Comparison of ENCODE assay signal across 1 fruit fly cellular context in the genomic region with DNA sequence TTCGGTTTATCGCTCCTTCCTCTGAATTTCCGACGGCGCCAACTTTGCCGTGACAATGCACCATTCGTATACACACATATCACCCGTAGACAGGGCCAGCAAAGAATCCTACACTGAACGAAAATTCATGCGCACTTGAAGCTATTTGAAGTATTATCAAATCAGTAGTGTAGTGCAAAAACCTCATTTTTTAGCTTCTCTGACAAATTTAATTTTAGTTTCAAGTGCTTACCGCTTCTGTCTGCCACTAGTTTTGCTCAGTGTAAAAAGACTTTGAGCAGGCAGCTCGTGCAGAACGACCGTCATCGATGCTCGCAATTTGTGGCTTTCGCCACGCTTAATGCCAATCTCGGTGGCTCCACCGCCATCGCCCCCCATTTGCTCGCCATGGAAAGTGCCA.
TF ChIP-seq lines count a peak whose summit lies in the region.

No protein-coding gene starts in this region.

TF ChIP-seq in whole organism, embryonic, 481 proteins besides CTCF, POLR2A, EP300 and RAD21 (continued from another document):
- no peak for TF ChIP-seq kni (GFP tag; optimal IDR thresholded peaks at IDR 0.05; lab: Kevin White, UChicago)
- TF ChIP-seq maf-S (GFP tag; optimal IDR thresholded peaks at IDR 0.05; lab: Kevin White, UChicago), result no peak
- peak; percentile 55; the same call in 2 of the 3 replicates for TF ChIP-seq zfh1 (GFP tag; IDR thresholded peaks at IDR 0.05; lab: Robert Waterston, UW)
- TF ChIP-seq CG11695 (GFP tag; IDR thresholded peaks at IDR 0.05; lab: Robert Waterston, UW), result 0 out of 3 replicates have a peak, but pooled peaks have one; percentile 33
- no peak for TF ChIP-seq pfk (GFP tag; optimal IDR thresholded peaks at IDR 0.05; lab: Kevin White, UChicago)
- peak; percentile 60 for TF ChIP-seq esg (GFP tag; conservative IDR thresholded peaks at IDR 0.05; lab: Robert Waterston, UW)
- peak; percentile 73 for TF ChIP-seq Ada2b (GFP tag; IDR thresholded peaks at IDR 0.05; lab: Robert Waterston, UW)
- no peak for TF ChIP-seq CG4707 (GFP tag; optimal IDR thresholded peaks at IDR 0.05; lab: Kevin White, UChicago)
- no peak for TF ChIP-seq knrl (GFP tag; IDR thresholded peaks at IDR 0.05; lab: Robert Waterston, UW; ENCODE audit: partially characterized antibody)
- TF ChIP-seq ash1 (GFP tag; optimal IDR thresholded peaks at IDR 0.05; lab: Kevin White, UChicago), result no peak
- TF ChIP-seq ERR (GFP tag; optimal IDR thresholded peaks at IDR 0.05; lab: Kevin White, UChicago), result peak; percentile 22
- TF ChIP-seq CG1529 (GFP tag; optimal IDR thresholded peaks at IDR 0.05; lab: Kevin White, UChicago), result no peak
- TF ChIP-seq C15 (GFP tag; IDR thresholded peaks at IDR 0.05; lab: Robert Waterston, UW), result no peak
- TF ChIP-seq CG6854 (GFP tag; optimal IDR thresholded peaks at IDR 0.05; lab: Kevin White, UChicago), result no peak
- no peak for TF ChIP-seq Gsc (GFP tag; IDR thresholded peaks at IDR 0.05; lab: Robert Waterston, UW)
- TF ChIP-seq CG10654 (GFP tag; optimal IDR thresholded peaks at IDR 0.05; lab: Kevin White, UChicago), result peak; percentile 2
- no peak for TF ChIP-seq CG4854 (GFP tag; optimal IDR thresholded peaks at IDR 0.05; lab: Kevin White, UChicago)
- peak; percentile 88 for TF ChIP-seq Med (GFP tag; lab: Kevin White, UChicago)
- no peak for TF ChIP-seq Dek (tag; optimal IDR thresholded peaks at IDR 0.05; lab: Kevin White, UChicago)
- TF ChIP-seq CG8089 (GFP tag; optimal IDR thresholded peaks at IDR 0.05; lab: Kevin White, UChicago), result peak; percentile 18
- no peak for TF ChIP-seq TFAM (GFP tag; optimal IDR thresholded peaks at IDR 0.05; lab: Kevin White, UChicago)
- no peak for TF ChIP-seq seq (GFP tag; IDR thresholded peaks at IDR 0.05; lab: Robert Waterston, UW)
- no peak for TF ChIP-seq Bdp1 (GFP tag; optimal IDR thresholded peaks at IDR 0.05; lab: Kevin White, UChicago)
- TF ChIP-seq inv (GFP tag; IDR thresholded peaks at IDR 0.05; lab: Robert Waterston, UW; ENCODE audit: partially characterized antibody), result no peak
- TF ChIP-seq trh (GFP tag; optimal IDR thresholded peaks at IDR 0.05; lab: Kevin White, UChicago), result peak; percentile 6
- TF ChIP-seq CG7786 (GFP tag; optimal IDR thresholded peaks at IDR 0.05; lab: Kevin White, UChicago), result no peak
- TF ChIP-seq CG6272 (GFP tag; IDR thresholded peaks at IDR 0.05; lab: Robert Waterston, UW), result no peak
- no peak for TF ChIP-seq CG11723 (GFP tag; optimal IDR thresholded peaks at IDR 0.05; lab: Kevin White, UChicago)
- no peak for TF ChIP-seq kah (GFP tag; optimal IDR thresholded peaks at IDR 0.05; lab: Kevin White, UChicago)
- TF ChIP-seq Aef1 (GFP tag; IDR thresholded peaks at IDR 0.05; lab: Robert Waterston, UW), result peak; percentile 38; the same call in 1 of the 3 replicates
- peak; percentile 16 for TF ChIP-seq org-1 (GFP tag; optimal IDR thresholded peaks at IDR 0.05; lab: Kevin White, UChicago)
- no peak for TF ChIP-seq pros (GFP tag; optimal IDR thresholded peaks at IDR 0.05; lab: Kevin White, UChicago)
- peak; percentile 95 for TF ChIP-seq Ets65A (GFP tag; lab: Kevin White, UChicago)
- TF ChIP-seq Hey (tag; optimal IDR thresholded peaks at IDR 0.05; lab: Kevin White, UChicago), result no peak
- TF ChIP-seq CG14050 (GFP tag; IDR thresholded peaks at IDR 0.05; lab: Robert Waterston, UW), result no peak; the same call in 2 of the 3 replicates
